Fruit fly (Drosophila melanogaster) whole organism, wandering third instar larva: ENCODE data around the gene CG10097.

Source experiments
- CG9705 ChIP-seq: fragments of 200-800 bp; sonication (Bioruptor generic); optimal IDR thresholded peaks from 2 replicates; lab custom pipeline; 2018; ENCODE audit warnings: missing biosample characterization, mild to moderate bottlenecking, missing genetic modification characterization
- Dif ChIP-seq: fragments of 200-275, 200-300 bp; sonication (Bioruptor generic); optimal IDR thresholded peaks from 2 replicates; lab custom pipeline; 2018; ENCODE audit warnings: missing biosample characterization, missing genetic modification characterization; ENCODE audit not compliant: partially characterized antibody
- GATAd ChIP-seq: sonication (Bioruptor generic); optimal IDR thresholded peaks from 2 replicates; lab custom pipeline; 2016; ENCODE audit warnings: missing biosample characterization, missing genetic modification characterization
- Jra ChIP-seq: sonication (Bioruptor generic); optimal IDR thresholded peaks from 2 replicates; lab custom pipeline; 2016; ENCODE audit warnings: missing biosample characterization, missing genetic modification characterization
- Mio ChIP-seq: sonication (Bioruptor generic); optimal IDR thresholded peaks from 2 replicates; lab custom pipeline; 2016; ENCODE audit warnings: missing biosample characterization, missing genetic modification characterization
- Myc ChIP-seq: fragments of >200 bp; optimal IDR thresholded peaks from 2 replicates; lab custom pipeline; 2017
- OdsH ChIP-seq: fragments of 200-800 bp; sonication (Bioruptor generic); optimal IDR thresholded peaks from 2 replicates; lab custom pipeline; 2016; ENCODE audit warnings: missing biosample characterization, mild to moderate bottlenecking, missing genetic modification characterization
- brk ChIP-seq: fragments of 200-800 bp; sonication (Bioruptor generic); optimal IDR thresholded peaks from 2 replicates; lab custom pipeline; 2016; ENCODE audit warnings: missing biosample characterization, mild to moderate bottlenecking, missing genetic modification characterization
- fru ChIP-seq: fragments of 200-800 bp; sonication (Bioruptor generic); optimal IDR thresholded peaks from 3 replicates; lab custom pipeline; 2016; ENCODE audit warnings: missing biosample characterization, mild to moderate bottlenecking, missing genetic modification characterization
- h ChIP-seq: fragments of 200-800 bp; sonication (Bioruptor generic); optimal IDR thresholded peaks from 3 replicates; lab custom pipeline; 2016; ENCODE audit warnings: missing biosample characterization, mild to moderate bottlenecking, missing genetic modification characterization
- lola ChIP-seq: fragments of >200 bp; optimal IDR thresholded peaks from 2 replicates; lab custom pipeline; 2017; ENCODE audit warnings: missing biosample characterization, missing genetic modification characterization
- pan ChIP-seq: fragments of >200 bp; optimal IDR thresholded peaks from 2 replicates; lab custom pipeline; 2017
- usp ChIP-seq: fragments of >200 bp; optimal IDR thresholded peaks from 2 replicates; lab custom pipeline; 2017; ENCODE audit warnings: missing biosample characterization, missing genetic modification characterization

DNA sequence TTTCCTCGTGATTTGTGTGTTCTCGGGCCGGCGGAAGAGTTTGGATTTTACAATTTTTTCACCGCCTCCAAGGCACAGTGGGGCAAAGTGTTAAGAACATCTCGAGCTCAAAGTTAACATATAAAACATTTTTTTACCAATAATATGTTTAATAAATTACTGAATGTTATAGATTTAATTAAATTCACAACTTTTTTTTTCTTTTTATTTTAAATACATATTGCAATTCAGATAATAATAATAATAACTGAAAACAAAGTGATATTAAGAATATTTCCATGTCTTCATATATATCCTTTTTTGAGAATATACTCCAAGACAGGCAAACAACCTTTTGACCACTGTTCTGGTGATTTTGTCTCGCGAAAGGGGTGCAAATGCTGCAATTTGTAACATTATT is 49.8 kb downstream of the CG10097 start:
- TF ChIP-seq CG9705 (GFP tag; lab: Kevin White, UChicago) = no peak
- TF ChIP-seq Jra (GFP tag; lab: Kevin White, UChicago) = no peak
- TF ChIP-seq brk = no peak
- no peak for TF ChIP-seq fru (GFP tag; lab: Kevin White, UChicago)
- TF ChIP-seq lola (GFP tag; lab: Kevin White, UChicago) = no peak
- no peak for TF ChIP-seq h (GFP tag; lab: Kevin White, UChicago)
- no peak for TF ChIP-seq Mio (GFP tag; lab: Kevin White, UChicago)
- TF ChIP-seq GATAd (GFP tag; lab: Kevin White, UChicago) = no peak
- no peak for TF ChIP-seq usp
- TF ChIP-seq Myc (lab: Kevin White, UChicago) = no peak
- no peak for TF ChIP-seq Dif (GFP tag; lab: Kevin White, UChicago)
- no peak for TF ChIP-seq pan (lab: Kevin White, UChicago)
- TF ChIP-seq OdsH = no peak
